Worm (Caenorhabditis elegans) whole organism, L2 larva: ENCODE measurements around the gene Y110A2AL.4.

Source experiments
- C34F6.9 ChIP-seq: fragments of 150-350 bp; optimal IDR thresholded peaks from 2 replicates; lab custom pipeline; 2014; ENCODE audit warnings: missing biosample characterization, missing genetic modification characterization
- F13H6.1 ChIP-seq: sonication (generic microtip); optimal IDR thresholded peaks from 2 replicates; lab custom pipeline; 2016; ENCODE audit warnings: missing genetic modification characterization, missing compliant biosample characterization
- R02D3.7 ChIP-seq: fragments of 150-350 bp; optimal IDR thresholded peaks from 2 replicates; lab custom pipeline; 2014; ENCODE audit warnings: missing biosample characterization, missing genetic modification characterization
- Y55F3AM.14 ChIP-seq: fragments of 200-800 bp; sonication (Bioruptor generic); optimal IDR thresholded peaks from 2 replicates; lab custom pipeline; 2018; ENCODE audit warnings: mild to moderate bottlenecking, missing genetic modification characterization, missing compliant biosample characterization
- ZK546.5 ChIP-seq: sonication (generic microtip); optimal IDR thresholded peaks from 2 replicates; lab custom pipeline; 2017; ENCODE audit warnings: missing biosample characterization, missing genetic modification characterization
- alr-1 ChIP-seq: fragments of 150-350 bp; optimal IDR thresholded peaks from 2 replicates; lab custom pipeline; 2014; ENCODE audit warnings: missing biosample characterization, missing genetic modification characterization
- aly-2 ChIP-seq: fragments of 150-350 bp; optimal IDR thresholded peaks from 2 replicates; lab custom pipeline; 2014; ENCODE audit warnings: missing biosample characterization, missing genetic modification characterization
- ama-1 ChIP-seq: fragments of 150-350 bp; optimal IDR thresholded peaks from 2 replicates; lab custom pipeline; 2018; ENCODE audit warnings: inconsistent platforms
- blmp-1 ChIP-seq: sonication (generic microtip); optimal IDR thresholded peaks from 2 replicates; lab custom pipeline; 2017; ENCODE audit warnings: missing genetic modification characterization, mild to moderate bottlenecking, missing compliant biosample characterization, antibody characterized with exemption, moderate library complexity; ENCODE audit not compliant: insufficient read depth
- ceh-16 ChIP-seq: fragments of 150-350 bp; optimal IDR thresholded peaks from 2 replicates; lab custom pipeline; 2014; ENCODE audit warnings: missing biosample characterization, missing genetic modification characterization
- ceh-82 ChIP-seq: fragments of 150-350 bp; optimal IDR thresholded peaks from 2 replicates; lab custom pipeline; 2014; ENCODE audit warnings: missing biosample characterization, missing genetic modification characterization
- crh-2 ChIP-seq: sonication (generic microtip); optimal IDR thresholded peaks from 2 replicates; lab custom pipeline; 2017; ENCODE audit warnings: missing biosample characterization, missing genetic modification characterization
- dmd-4 ChIP-seq: sonication (generic microtip); optimal IDR thresholded peaks from 2 replicates; lab custom pipeline; 2017; ENCODE audit warnings: missing biosample characterization, missing genetic modification characterization
- egl-27 ChIP-seq: sonication (generic microtip); optimal IDR thresholded peaks from 3 replicates; lab custom pipeline; 2017; ENCODE audit warnings: missing biosample characterization, missing genetic modification reagents, missing genetic modification characterization
- elt-1 ChIP-seq: fragments of 150-350 bp; optimal IDR thresholded peaks from 2 replicates; lab custom pipeline; 2014; ENCODE audit warnings: missing biosample characterization, missing genetic modification characterization
- elt-3 ChIP-seq: sonication (generic microtip); optimal IDR thresholded peaks from 2 replicates; lab custom pipeline; 2017; ENCODE audit warnings: missing biosample characterization, missing genetic modification characterization
- fos-1 ChIP-seq: fragments of 150-350 bp; optimal IDR thresholded peaks from 2 replicates; lab custom pipeline; 2014; ENCODE audit warnings: missing biosample characterization, missing genetic modification characterization
- gmeb-1 ChIP-seq: fragments of 150-350 bp; optimal IDR thresholded peaks from 2 replicates; lab custom pipeline; 2014; ENCODE audit warnings: missing biosample characterization, missing genetic modification characterization
- lin-11 ChIP-seq: fragments of 150-350 bp; sonication (generic microtip); optimal IDR thresholded peaks from 2 replicates; lab custom pipeline; 2014; ENCODE audit warnings: missing biosample characterization, missing genetic modification characterization, inconsistent platforms, mixed read lengths
- lin-13 ChIP-seq: fragments of 150-350 bp; optimal IDR thresholded peaks from 2 replicates; lab custom pipeline; 2014; ENCODE audit warnings: missing biosample characterization, missing genetic modification reagents, missing genetic modification characterization
- lin-39 ChIP-seq: fragments of 150-350 bp; optimal IDR thresholded peaks from 2 replicates; lab custom pipeline; 2014; ENCODE audit warnings: missing biosample characterization, missing genetic modification reagents, missing genetic modification characterization
- lsy-2 ChIP-seq, 2 experiments: fragments of 150-350 bp in 1 of 2; sonication (generic microtip) in 1 of 2; optimal IDR thresholded peaks; 2 replicates each; lab custom pipeline; 2014 to 2017; ENCODE audit warnings: missing biosample characterization in 2 of 2, missing genetic modification characterization in 2 of 2
- mab-5 ChIP-seq: fragments of 150-350 bp; optimal IDR thresholded peaks from 2 replicates; lab custom pipeline; 2014; ENCODE audit warnings: missing biosample characterization, missing genetic modification characterization
- mbf-1 ChIP-seq: sonication (generic microtip); optimal IDR thresholded peaks from 2 replicates; lab custom pipeline; 2017; ENCODE audit warnings: missing biosample characterization, missing genetic modification characterization
- mdl-1 ChIP-seq, 2 experiments: fragments of 150-350 bp in 1 of 2; sonication (generic microtip) in 1 of 2; optimal IDR thresholded peaks; 2 replicates each; lab custom pipeline; 2017; ENCODE audit warnings: missing biosample characterization in 2 of 2, missing genetic modification characterization in 2 of 2
- nhr-10 ChIP-seq: sonication (generic microtip); optimal IDR thresholded peaks from 2 replicates; lab custom pipeline; 2017; ENCODE audit warnings: missing biosample characterization, missing genetic modification characterization
- nhr-11 ChIP-seq: fragments of 150-350 bp; optimal IDR thresholded peaks from 2 replicates; lab custom pipeline; 2014; ENCODE audit warnings: missing biosample characterization, missing genetic modification characterization
- nhr-12 ChIP-seq: fragments of 150-350 bp; optimal IDR thresholded peaks from 2 replicates; lab custom pipeline; 2014; ENCODE audit warnings: missing biosample characterization, missing genetic modification characterization
- nhr-129 ChIP-seq: fragments of 150-350 bp; optimal IDR thresholded peaks from 2 replicates; lab custom pipeline; 2014; ENCODE audit warnings: missing biosample characterization, missing genetic modification characterization
- nhr-21 ChIP-seq: fragments of 150-350 bp; optimal IDR thresholded peaks from 2 replicates; lab custom pipeline; 2014; ENCODE audit warnings: missing biosample characterization, missing genetic modification characterization
- nhr-23 ChIP-seq: fragments of 150-350 bp; optimal IDR thresholded peaks from 2 replicates; lab custom pipeline; 2014; ENCODE audit warnings: missing biosample characterization, missing genetic modification reagents, missing genetic modification characterization
- nhr-237 ChIP-seq: fragments of 150-350 bp; optimal IDR thresholded peaks from 2 replicates; lab custom pipeline; 2014; ENCODE audit warnings: missing biosample characterization, missing genetic modification characterization
- nhr-25 ChIP-seq: fragments of 150-350 bp; sonication (generic microtip); optimal IDR thresholded peaks from 3 replicates; lab custom pipeline; 2014; ENCODE audit warnings: missing biosample characterization, missing genetic modification characterization
- nhr-6 ChIP-seq: fragments of 150-350 bp; optimal IDR thresholded peaks from 2 replicates; lab custom pipeline; 2014; ENCODE audit warnings: missing biosample characterization, missing genetic modification characterization
- nhr-77 ChIP-seq: fragments of 150-350 bp; optimal IDR thresholded peaks from 2 replicates; lab custom pipeline; 2014; ENCODE audit warnings: missing biosample characterization, missing genetic modification characterization
- peb-1 ChIP-seq: fragments of 150-350 bp; optimal IDR thresholded peaks from 2 replicates; lab custom pipeline; 2014; ENCODE audit warnings: missing biosample characterization, missing genetic modification characterization
- sem-4 ChIP-seq: fragments of 150-350 bp; optimal IDR thresholded peaks from 2 replicates; lab custom pipeline; 2014; ENCODE audit warnings: missing biosample characterization, missing genetic modification reagents, missing genetic modification characterization
- skn-1 ChIP-seq: sonication (generic microtip); optimal IDR thresholded peaks from 2 replicates; lab custom pipeline; 2017; ENCODE audit warnings: missing biosample characterization, missing genetic modification characterization
- sma-3 ChIP-seq: sonication (generic microtip); optimal IDR thresholded peaks from 2 replicates; lab custom pipeline; 2016; ENCODE audit warnings: missing genetic modification reagents, missing genetic modification characterization, missing compliant biosample characterization
- sma-9 ChIP-seq, 2 experiments: fragments of 150-350 bp in 1 of 2; sonication (generic microtip) in 1 of 2; optimal IDR thresholded peaks; 2 replicates each; lab custom pipeline; 2014 to 2016; ENCODE audit warnings: missing genetic modification characterization in 2 of 2, mild to moderate bottlenecking in 1 of 2, missing biosample characterization in 1 of 2, missing compliant biosample characterization in 1 of 2, missing genetic modification reagents in 1 of 2, moderate library complexity in 1 of 2
- snpc-4 ChIP-seq: fragments of 150-350 bp; optimal IDR thresholded peaks from 2 replicates; lab custom pipeline; 2014; ENCODE audit warnings: missing biosample characterization, missing genetic modification characterization
- unc-39 ChIP-seq: fragments of 150-350 bp; optimal IDR thresholded peaks from 2 replicates; lab custom pipeline; 2014; ENCODE audit warnings: missing biosample characterization, missing genetic modification characterization
- unc-55 ChIP-seq: fragments of 150-350 bp; sonication (generic microtip); optimal IDR thresholded peaks from 3 replicates; lab custom pipeline; 2014; ENCODE audit warnings: missing biosample characterization, missing genetic modification reagents, missing genetic modification characterization
- unc-62 ChIP-seq: fragments of 150-350 bp; optimal IDR thresholded peaks from 2 replicates; lab custom pipeline; 2014; ENCODE audit warnings: missing biosample characterization, missing genetic modification reagents, missing genetic modification characterization
- zag-1 ChIP-seq: fragments of 150-350 bp; optimal IDR thresholded peaks from 2 replicates; lab custom pipeline; 2014; ENCODE audit warnings: missing biosample characterization, missing genetic modification characterization
- ztf-1 ChIP-seq: fragments of 200-800 bp; sonication (Bioruptor generic); conservative IDR thresholded peaks from 2 replicates; pipeline ENCODE4 v1.3.6; 2022; ENCODE audit warnings: missing genetic modification characterization, missing compliant biosample characterization
- ztf-11 ChIP-seq: sonication (generic microtip); optimal IDR thresholded peaks from 2 replicates; lab custom pipeline; 2017; ENCODE audit warnings: missing biosample characterization, missing genetic modification characterization
- ztf-4 ChIP-seq: fragments of 150-350 bp; optimal IDR thresholded peaks from 2 replicates; lab custom pipeline; 2014; ENCODE audit warnings: missing biosample characterization, missing genetic modification characterization

The Y110A2AL.4 gene

DNA sequence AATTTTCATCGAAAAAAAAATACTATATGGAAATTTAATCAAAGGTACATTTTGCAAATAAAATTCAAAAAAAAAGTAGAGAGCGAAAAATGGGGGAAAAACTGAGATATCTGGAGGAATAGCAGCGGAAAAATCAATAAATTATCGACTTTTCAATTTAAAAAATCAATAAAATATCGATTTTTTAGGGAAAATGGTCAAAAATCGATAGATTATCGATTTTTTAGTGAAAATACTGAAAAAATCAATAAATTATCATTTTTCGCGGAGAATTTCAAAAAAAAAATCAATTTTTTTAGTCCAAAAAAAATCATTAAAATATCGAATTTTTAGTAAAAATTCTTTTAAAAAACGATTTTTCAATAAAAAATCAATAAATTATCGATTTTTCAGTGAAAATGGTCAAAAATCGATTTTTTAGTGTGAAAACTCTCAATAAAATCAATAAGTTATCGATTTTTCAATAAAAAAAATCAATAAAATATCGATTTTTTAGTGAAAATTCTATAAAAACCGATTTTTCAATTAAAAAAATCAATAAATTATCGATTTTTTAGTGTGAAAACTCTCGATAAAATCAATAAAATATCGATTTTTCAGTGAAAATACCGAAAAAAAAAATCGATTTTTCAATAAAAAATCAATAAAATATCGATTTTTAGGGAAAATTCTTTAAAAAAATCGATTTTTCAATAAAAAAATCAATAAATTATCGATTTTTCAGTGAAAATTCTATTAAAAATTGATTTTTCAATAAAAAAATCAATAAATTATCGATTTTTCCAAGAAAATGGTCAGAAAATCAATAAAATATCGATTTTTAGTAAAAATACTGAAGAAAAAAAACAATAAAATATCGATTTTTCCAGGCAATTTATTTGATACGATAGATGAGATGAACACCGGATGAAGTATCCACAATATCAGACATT is 46.7 kb downstream of the Y110A2AL.4 start:
- no peak for TF ChIP-seq unc-39 (tag; lab: Kevin White, UChicago)
- no peak for TF ChIP-seq sma-3 (GFP tag; lab: Kevin White, UChicago)
- no peak for TF ChIP-seq alr-1
- TF ChIP-seq ztf-4 (tag; lab: Kevin White, UChicago) = no peak
- TF ChIP-seq lin-13 = no peak
- TF ChIP-seq nhr-10 (tag; lab: Kevin White, UChicago) = no peak
- TF ChIP-seq nhr-6 (tag; lab: Kevin White, UChicago) = no peak
- no peak for TF ChIP-seq nhr-77 (tag; lab: Kevin White, UChicago)

DNA sequence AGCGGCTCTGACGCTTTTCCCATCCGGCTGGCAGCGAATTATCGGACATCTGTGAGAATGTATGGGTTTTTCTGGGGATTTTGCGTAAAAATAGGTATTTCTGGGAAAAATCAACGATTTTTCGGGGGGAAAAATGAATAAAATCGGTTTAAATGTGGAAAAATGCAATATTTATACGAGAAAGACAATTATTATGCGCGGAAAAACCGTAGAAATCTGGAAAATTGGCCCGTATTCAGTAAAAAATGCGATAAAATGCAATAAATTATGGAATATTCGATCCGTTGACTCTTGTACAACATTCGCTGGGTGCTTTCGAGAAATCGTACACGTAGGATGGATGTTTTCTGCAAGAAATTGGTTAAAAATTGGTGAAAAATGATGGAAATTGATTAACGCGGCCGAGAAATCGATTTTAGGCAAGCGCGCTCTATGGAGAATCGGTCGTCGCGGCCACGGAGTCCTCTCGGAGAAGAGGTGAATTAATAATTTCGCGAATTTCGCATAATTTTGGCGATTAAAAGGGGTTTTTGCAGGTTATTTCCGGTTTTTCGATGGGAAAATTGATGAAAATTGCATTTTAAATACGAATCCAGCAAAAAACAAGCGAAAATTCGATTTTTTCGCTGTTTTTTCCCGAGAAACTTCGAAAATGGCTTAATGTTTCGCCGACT is 50.0 kb downstream of the Y110A2AL.4 start, which contains the start of gene pinn-1:
pinn-1 (minus strand) TSS at position 51 of the 674 bp plus-strand sequence.
- TF ChIP-seq ceh-16 (tag; lab: Kevin White, UChicago) = peak; percentile 73
- TF ChIP-seq mdl-1 (tag; optimal IDR thresholded peaks at IDR 0.05; lab: Kevin White, UChicago) = peak in 1 of 2 experiments; percentile 10
- no peak for TF ChIP-seq ZK546.5 (tag; lab: Kevin White, UChicago)
- no peak for TF ChIP-seq elt-3 (tag; lab: Kevin White, UChicago)
- TF ChIP-seq nhr-12 (tag; lab: Kevin White, UChicago) = peak; percentile 56
- no peak for TF ChIP-seq aly-2 (tag; lab: Kevin White, UChicago)
- peak; percentile 50 for TF ChIP-seq Y55F3AM.14
- no peak for TF ChIP-seq blmp-1 (tag; lab: Kevin White, UChicago)
- peak; percentile 83 for TF ChIP-seq sem-4
- peak; percentile 53 for TF ChIP-seq ztf-4 (tag; lab: Kevin White, UChicago)
- TF ChIP-seq nhr-25 (tag; lab: Kevin White, UChicago) = peak; percentile 88
- no peak for TF ChIP-seq skn-1
- TF ChIP-seq ama-1 (lab: Kevin White, UChicago) = no peak
- peak; percentile 93 for TF ChIP-seq sma-3 (GFP tag; lab: Kevin White, UChicago)
- no peak for TF ChIP-seq nhr-11 (tag; lab: Kevin White, UChicago)
- no peak for TF ChIP-seq peb-1 (tag; lab: Kevin White, UChicago)
- TF ChIP-seq nhr-129 = peak; percentile 63
- TF ChIP-seq zag-1 (tag; lab: Kevin White, UChicago) = peak; percentile 66
- TF ChIP-seq dmd-4 (tag; lab: Kevin White, UChicago) = no peak
- no peak for TF ChIP-seq alr-1
- TF ChIP-seq sma-9 (GFP tag; optimal IDR thresholded peaks at IDR 0.05; lab: Kevin White, UChicago) = peak; percentile 94
- no peak for TF ChIP-seq sma-9 (tag; optimal IDR thresholded peaks at IDR 0.05; lab: Kevin White, UChicago)
- peak; percentile 60 for TF ChIP-seq snpc-4 (tag; lab: Kevin White, UChicago)
- peak; percentile 87 for TF ChIP-seq crh-2
- TF ChIP-seq egl-27 = peak; percentile 61
- TF ChIP-seq mbf-1 = no peak
- no peak for TF ChIP-seq nhr-23
- no peak for TF ChIP-seq lin-39 (tag; lab: Kevin White, UChicago)
- TF ChIP-seq unc-62 (GFP tag; lab: Kevin White, UChicago) = no peak
- TF ChIP-seq ceh-82 (tag; lab: Kevin White, UChicago) = peak; percentile 48
- peak; percentile 88 to 91 for TF ChIP-seq lsy-2 (tag; optimal IDR thresholded peaks at IDR 0.05; lab: Kevin White, UChicago)
- TF ChIP-seq gmeb-1 (tag; lab: Kevin White, UChicago) = peak; percentile 87
- peak; percentile 94 for TF ChIP-seq unc-55 (GFP tag; lab: Kevin White, UChicago)
- TF ChIP-seq F13H6.1 (tag; lab: Kevin White, UChicago) = peak; percentile 90
- peak; percentile 85 for TF ChIP-seq fos-1 (tag; lab: Kevin White, UChicago)
- no peak for TF ChIP-seq nhr-237
- TF ChIP-seq unc-39 (tag; lab: Kevin White, UChicago) = no peak
- TF ChIP-seq lin-11 (tag; lab: Kevin White, UChicago) = peak; percentile 78
- no peak for TF ChIP-seq ztf-11
- peak; percentile 14 for TF ChIP-seq nhr-6 (tag; lab: Kevin White, UChicago)
- no peak for TF ChIP-seq elt-1 (tag; lab: Kevin White, UChicago)
- TF ChIP-seq nhr-21 (tag; lab: Kevin White, UChicago) = peak; percentile 87
- peak; percentile 73 for TF ChIP-seq nhr-77 (tag; lab: Kevin White, UChicago)
- TF ChIP-seq mab-5 = peak; percentile 61
- TF ChIP-seq C34F6.9 = peak; percentile 87
- TF ChIP-seq R02D3.7 (tag; lab: Kevin White, UChicago) = peak; percentile 10
- 0 out of 2 replicates have a peak, but pooled peaks have one; percentile 56 for TF ChIP-seq ztf-1 (GFP tag; lab: Robert Waterston, UW)
- peak; percentile 95 for TF ChIP-seq lin-13
- peak; percentile 62 for TF ChIP-seq nhr-10 (tag; lab: Kevin White, UChicago)
- TF ChIP-seq, all 48 proteins: peak for 30
